Worm (Caenorhabditis elegans): ENCODE data around the gene C44C11.6.

DNA sequence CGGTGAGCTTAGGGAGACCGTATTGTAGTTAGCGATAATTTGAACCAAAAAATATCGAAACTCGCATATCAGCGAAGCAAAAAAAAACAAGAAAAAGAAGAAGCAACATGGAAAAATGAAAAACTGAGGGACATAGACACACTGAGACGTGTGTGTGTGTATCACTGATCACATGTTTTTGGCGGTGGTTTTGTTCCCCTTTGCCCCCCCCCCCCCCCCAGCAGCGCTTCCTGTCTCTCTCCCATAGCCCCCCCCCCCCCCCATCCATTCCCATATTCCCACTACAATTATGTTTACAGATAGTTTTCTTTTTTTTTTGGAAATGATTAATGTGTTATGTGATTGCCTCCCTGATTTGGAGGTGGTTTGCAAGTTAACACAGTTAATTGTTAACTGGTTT is 24.6 kb downstream of the C44C11.6 start:
- TF ChIP-seq odd-2 (tag; optimal IDR thresholded peaks at IDR 0.05) (no peak), ceh-22 (tag; optimal IDR thresholded peaks at IDR 0.05) (no peak), ama-1 (optimal IDR thresholded peaks at IDR 0.05) (no peak), ref-2 (tag; optimal IDR thresholded peaks at IDR 0.05) (no peak), pha-4 (tag; optimal IDR thresholded peaks at IDR 0.05) (no peak), hlh-13 (GFP tag; optimal IDR thresholded peaks at IDR 0.05) (no peak), nhr-11 (tag; optimal IDR thresholded peaks at IDR 0.05) (no peak), tbx-7 (tag; optimal IDR thresholded peaks at IDR 0.05) (no peak), ceh-14 (tag; optimal IDR thresholded peaks at IDR 0.05) (no peak), npax-4 (tag; optimal IDR thresholded peaks at IDR 0.05) (no peak), elt-2 (tag; optimal IDR thresholded peaks at IDR 0.05) (no peak), ets-4 (tag; optimal IDR thresholded peaks at IDR 0.05) (no peak)

Data from whole organism, late embryonic.